Fruit fly (Drosophila melanogaster) whole organism: ENCODE results near the gene Jon65Aiv.

Source experiments
- CG8478 ChIP-seq: fragments of >200 bp; optimal IDR thresholded peaks from 2 replicates; lab custom pipeline; 2018; ENCODE audit warnings: inconsistent platforms
- Dll ChIP-seq: fragments of >200 bp; optimal IDR thresholded peaks from 2 replicates; lab custom pipeline; 2017
- EcR ChIP-seq, 2 experiments: fragments of >200 bp; optimal IDR thresholded peaks; 2 replicates each; lab custom pipeline; 2017; ENCODE audit warnings: missing biosample characterization in 2 of 2, missing genetic modification characterization in 2 of 2, missing genetic modification reagents in 2 of 2
- pan ChIP-seq: fragments of >200 bp; optimal IDR thresholded peaks from 2 replicates; lab custom pipeline; 2017
- psq ChIP-seq: fragments of >200 bp; optimal IDR thresholded peaks from 2 replicates; lab custom pipeline; 2017
- usp ChIP-seq: fragments of >200 bp; optimal IDR thresholded peaks from 2 replicates; lab custom pipeline; 2017; ENCODE audit warnings: missing biosample characterization, missing genetic modification characterization, mixed read lengths

DNA sequence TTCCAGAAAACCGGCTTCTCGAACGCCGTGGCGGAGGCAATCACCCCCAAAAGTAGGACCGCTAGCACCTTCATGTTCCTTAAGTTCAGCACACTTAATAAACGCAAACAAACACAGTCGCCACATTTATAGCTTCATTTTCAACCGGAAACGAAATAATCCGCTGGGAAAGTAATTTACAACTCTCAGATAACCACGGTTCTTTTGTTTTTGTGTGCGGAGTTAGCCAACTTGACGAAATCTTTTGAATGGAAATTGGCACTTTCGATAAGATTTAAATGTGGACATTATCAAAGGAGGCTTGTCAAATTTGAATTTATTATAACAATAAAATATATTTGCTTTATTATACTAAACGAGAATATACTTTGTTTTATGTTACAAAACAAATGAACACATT is 15.4 kb downstream of the Jon65Aiv start, which contains the start of gene Jon65Ai:
- no peak for TF ChIP-seq pan (lab: Kevin White, UChicago)
- no peak for TF ChIP-seq EcR (GFP tag; optimal IDR thresholded peaks at IDR 0.05; lab: Kevin White, UChicago)
- TF ChIP-seq CG8478 (lab: Kevin White, UChicago) = no peak
- no peak for TF ChIP-seq usp (GFP tag; lab: Kevin White, UChicago)
- TF ChIP-seq psq (lab: Kevin White, UChicago) = no peak
- TF ChIP-seq Dll (lab: Kevin White, UChicago) = no peak
